Fruit fly (Drosophila melanogaster) whole organism, adult: ENCODE measurements around the gene CG32147.

ENCODE experiments used
- CG11617 ChIP-seq: fragments of 200-800 bp; sonication (Bioruptor generic); optimal IDR thresholded peaks from 2 replicates; lab custom pipeline; 2017; ENCODE audit warnings: mild to moderate bottlenecking, missing biosample characterization, missing genetic modification reagents, missing genetic modification characterization
- CG12768 ChIP-seq: fragments of 200-800 bp; sonication (Bioruptor generic); optimal IDR thresholded peaks from 2 replicates; lab custom pipeline; 2017; ENCODE audit warnings: missing biosample characterization, missing genetic modification characterization, mild to moderate bottlenecking, moderate library complexity, missing genetic modification reagents
- CG14711 ChIP-seq: fragments of 200-800 bp; sonication (Bioruptor generic); optimal IDR thresholded peaks from 2 replicates; lab custom pipeline; 2018; ENCODE audit warnings: missing biosample characterization, mild to moderate bottlenecking, missing genetic modification characterization, moderate library complexity
- CG1620 ChIP-seq: fragments of 200-800 bp; sonication (Bioruptor generic); optimal IDR thresholded peaks from 2 replicates; lab custom pipeline; 2016; ENCODE audit warnings: missing biosample characterization, missing genetic modification characterization
- CG33017 ChIP-seq: fragments of 200-800 bp; sonication (Bioruptor generic); optimal IDR thresholded peaks from 2 replicates; lab custom pipeline; 2018; ENCODE audit warnings: missing biosample characterization, mild to moderate bottlenecking, missing genetic modification characterization, moderate library complexity
- CG5204 ChIP-seq: fragments of 200-800 bp; sonication (Bioruptor generic); optimal IDR thresholded peaks from 2 replicates; lab custom pipeline; 2016; ENCODE audit warnings: missing biosample characterization, missing genetic modification characterization
- CG7045 ChIP-seq: fragments of 200-800 bp; sonication (Bioruptor generic); optimal IDR thresholded peaks from 2 replicates; lab custom pipeline; 2017; ENCODE audit warnings: missing biosample characterization, mild to moderate bottlenecking, missing genetic modification characterization
- CG7101 ChIP-seq: fragments of 200-800 bp; sonication (Bioruptor generic); optimal IDR thresholded peaks from 2 replicates; lab custom pipeline; 2018; ENCODE audit warnings: missing biosample characterization, mild to moderate bottlenecking, missing genetic modification characterization, moderate library complexity
- Clk ChIP-seq: fragments of 200-800 bp; sonication (Bioruptor generic); optimal IDR thresholded peaks from 2 replicates; lab custom pipeline; 2017; ENCODE audit warnings: missing biosample characterization, missing genetic modification characterization
- Crg-1 ChIP-seq: fragments of 200-800 bp; sonication (Bioruptor generic); optimal IDR thresholded peaks from 2 replicates; lab custom pipeline; 2016; ENCODE audit warnings: missing biosample characterization, missing genetic modification characterization
- Hr96 ChIP-seq: fragments of 200-800 bp; sonication (Bioruptor generic); optimal IDR thresholded peaks from 2 replicates; lab custom pipeline; 2016; ENCODE audit warnings: missing biosample characterization, missing genetic modification characterization
- Mnt ChIP-seq: fragments of 200-800 bp; sonication (Bioruptor generic); optimal IDR thresholded peaks from 2 replicates; lab custom pipeline; 2016; ENCODE audit warnings: missing biosample characterization, mild to moderate bottlenecking, missing genetic modification characterization
- bab1 ChIP-seq: fragments of 200-800 bp; sonication (Bioruptor generic); optimal IDR thresholded peaks from 3 replicates; lab custom pipeline; 2019; ENCODE audit warnings: missing biosample characterization, mild to moderate bottlenecking, missing genetic modification characterization, moderate library complexity
- cic ChIP-seq: fragments of 200-800 bp; sonication (Bioruptor generic); optimal IDR thresholded peaks from 2 replicates; lab custom pipeline; 2017; ENCODE audit warnings: missing biosample characterization, mild to moderate bottlenecking, missing genetic modification characterization, moderate library complexity
- cnc ChIP-seq, 2 experiments: fragments of >200 bp; optimal IDR thresholded peaks; 2 replicates each; lab custom pipeline; 2017
- kay ChIP-seq: fragments of 200-800 bp; sonication (Bioruptor generic); peaks from one replicate; lab custom pipeline; 2016; ENCODE audit warnings: missing biosample characterization, missing genetic modification characterization, borderline replicate concordance
- ovo ChIP-seq: fragments of 200-800 bp; sonication (Bioruptor generic); optimal IDR thresholded peaks from 2 replicates; lab custom pipeline; 2016; ENCODE audit warnings: missing biosample characterization, missing genetic modification characterization
- pad ChIP-seq: fragments of 200-800 bp; sonication (Bioruptor generic); optimal IDR thresholded peaks from 3 replicates; lab custom pipeline; 2017; ENCODE audit warnings: missing biosample characterization, missing genetic modification characterization, mild to moderate bottlenecking, moderate library complexity, missing genetic modification reagents
- tj ChIP-seq: fragments of 200-800 bp; sonication (Bioruptor generic); optimal IDR thresholded peaks from 3 replicates; lab custom pipeline; 2017; ENCODE audit warnings: missing biosample characterization, mild to moderate bottlenecking, missing genetic modification characterization, moderate library complexity
- toe ChIP-seq: fragments of 200-800 bp; sonication (Bioruptor generic); optimal IDR thresholded peaks from 2 replicates; lab custom pipeline; 2016; ENCODE audit warnings: missing biosample characterization, missing genetic modification characterization

The CG32147 gene

DNA sequence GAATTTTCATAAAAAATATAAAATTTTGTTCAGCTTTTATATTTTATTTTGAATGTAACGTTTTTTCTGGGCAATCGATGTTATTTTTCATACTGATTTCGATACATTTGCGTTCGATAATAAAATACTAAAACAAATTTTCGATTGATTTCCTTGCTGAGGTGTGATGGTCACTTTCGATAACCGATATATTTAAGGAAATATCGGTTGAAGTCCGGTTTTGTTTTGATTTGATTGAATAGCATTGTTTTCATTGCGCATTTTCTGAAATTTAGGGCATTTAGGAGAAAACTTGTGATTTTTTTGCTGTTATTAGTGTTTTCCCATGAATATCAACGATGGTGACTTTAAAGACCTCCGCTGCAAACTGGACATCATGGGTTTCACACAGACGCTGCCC is 27.3 kb downstream of the CG32147 start, which contains the start of gene Cep135:
Gene Cep135, plus strand, starts transcription at position 202 of the 400 bp plus-strand sequence.
- TF ChIP-seq bab1 (GFP tag; lab: Kevin White, UChicago) (peak; percentile 9), CG33017 (tag; lab: Kevin White, UChicago) (no peak)

DNA sequence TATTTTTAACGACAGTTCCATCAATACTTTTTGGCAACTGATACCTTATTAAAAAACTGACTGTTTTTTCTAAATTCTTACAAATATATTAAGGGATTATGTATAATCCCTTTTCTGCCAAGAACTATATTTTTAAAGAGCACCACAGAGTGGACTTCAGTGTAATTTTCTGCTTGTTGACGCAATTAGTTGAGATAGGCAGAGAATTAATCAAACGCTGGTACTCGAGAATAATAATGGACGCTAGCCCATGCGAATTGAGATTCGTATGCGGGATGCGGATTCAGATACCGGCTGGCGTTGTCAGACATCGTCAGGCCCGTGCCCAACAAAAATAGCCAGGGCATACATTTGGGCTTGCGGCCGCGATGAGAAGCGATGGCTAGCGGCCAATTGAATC is 30.6 kb downstream of the CG32147 start, which contains the start of gene CG13458:
Gene CG13458, plus strand, starts transcription at position 301 of the 400 bp plus-strand sequence.
- TF ChIP-seq Mnt (peak; percentile 33), Hr96 (GFP tag; lab: Kevin White, UChicago) (no peak), kay (GFP tag; lab: Kevin White, UChicago) (peak; percentile 3), CG1620 (GFP tag; lab: Kevin White, UChicago) (no peak)

DNA sequence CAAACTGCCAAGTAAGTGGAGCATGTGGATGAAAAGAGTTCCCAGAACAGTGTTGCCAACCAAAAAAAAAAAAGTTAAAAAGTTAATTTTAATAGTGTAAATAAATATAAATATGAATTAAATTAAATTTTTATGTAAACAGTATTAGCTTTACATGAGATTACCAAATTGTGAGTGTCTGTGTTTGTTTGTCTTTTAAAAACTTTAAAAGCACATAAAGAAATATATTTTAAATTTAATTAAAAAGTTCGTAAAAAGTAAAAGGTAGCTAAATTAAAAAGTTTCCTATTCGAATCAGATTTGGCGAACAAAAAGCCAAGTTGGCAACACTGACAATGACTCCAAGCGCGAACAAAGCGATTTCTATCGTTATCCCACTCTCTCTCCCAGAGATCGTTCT is 34.9 kb downstream of the CG32147 start:
- no peak for TF ChIP-seq CG14711
- no peak for TF ChIP-seq Hr96 (GFP tag; lab: Kevin White, UChicago)
- no peak for TF ChIP-seq CG33017 (tag; lab: Kevin White, UChicago)
- no peak for TF ChIP-seq pad (GFP tag; lab: Kevin White, UChicago)
- TF ChIP-seq CG1620 (GFP tag; lab: Kevin White, UChicago), result no peak
- no peak for TF ChIP-seq Clk (GFP tag; lab: Kevin White, UChicago)
- no peak for TF ChIP-seq cic (GFP tag; lab: Kevin White, UChicago)
- no peak for TF ChIP-seq kay (GFP tag; lab: Kevin White, UChicago)
- TF ChIP-seq Crg-1 (GFP tag; lab: Kevin White, UChicago), result no peak
- no peak for TF ChIP-seq CG11617 (GFP tag; lab: Kevin White, UChicago)
- TF ChIP-seq CG12768 (GFP tag; lab: Kevin White, UChicago), result no peak
- no peak for TF ChIP-seq bab1 (GFP tag; lab: Kevin White, UChicago)
- TF ChIP-seq ovo (GFP tag; lab: Kevin White, UChicago), result no peak
- no peak for TF ChIP-seq CG7101 (tag; lab: Kevin White, UChicago)

DNA sequence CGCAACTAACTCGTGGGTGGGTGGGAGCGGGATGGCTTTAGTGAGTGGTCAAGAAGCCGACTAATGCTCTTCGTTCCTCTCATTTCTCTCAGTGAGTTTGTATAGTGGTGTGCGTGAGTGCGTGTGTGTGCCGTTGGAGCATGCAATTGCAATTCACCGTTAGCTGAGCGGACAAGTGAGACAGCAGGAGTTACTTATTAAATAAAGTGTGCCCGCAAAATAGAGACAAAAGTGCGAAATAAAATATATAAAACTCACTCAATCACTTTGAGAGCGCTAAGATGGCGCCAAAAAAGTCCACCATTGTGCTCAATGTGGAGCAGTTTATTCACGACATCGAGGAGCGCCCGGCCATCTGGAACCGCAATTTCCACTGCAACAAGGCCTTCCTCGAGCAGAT is 35.3 kb downstream of the CG32147 start:
- TF ChIP-seq CG33017 (tag; lab: Kevin White, UChicago) (no peak), tj (GFP tag; lab: Kevin White, UChicago) (no peak), CG14711 (no peak), CG11617 (GFP tag; lab: Kevin White, UChicago) (no peak), pad (GFP tag; lab: Kevin White, UChicago) (peak; percentile 24), CG7101 (tag; lab: Kevin White, UChicago) (no peak), ovo (GFP tag; lab: Kevin White, UChicago) (peak; percentile 45)

DNA sequence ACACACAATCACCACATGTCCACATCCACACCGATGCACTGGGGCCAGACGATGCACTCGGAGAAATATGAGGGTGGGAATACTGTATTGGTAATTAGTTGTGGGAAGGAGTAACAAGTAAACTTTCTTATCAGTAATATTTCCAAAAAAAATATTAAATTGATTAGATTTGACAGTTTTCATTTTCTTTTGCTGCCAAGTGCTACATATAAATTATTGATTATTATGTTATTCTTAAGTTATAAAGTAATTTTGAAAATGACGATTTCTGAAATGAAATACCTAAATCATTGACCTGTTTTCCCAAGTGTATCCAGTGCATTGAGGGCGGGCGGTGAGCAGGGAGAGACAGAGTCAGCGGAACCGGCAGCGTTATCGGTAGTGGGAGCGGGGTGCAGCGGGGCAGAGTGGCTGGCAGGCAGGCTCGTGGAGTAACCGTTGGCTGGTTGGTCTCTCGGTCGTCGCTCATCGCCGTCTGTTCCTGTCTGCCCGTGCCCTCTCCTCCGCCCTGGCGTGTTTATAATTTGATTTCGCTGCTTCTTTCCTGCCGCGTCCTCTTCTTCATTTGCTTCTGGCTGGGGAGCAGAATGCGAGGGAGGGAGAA is 36.0 kb downstream of the CG32147 start:
- TF ChIP-seq Hr96 (GFP tag; lab: Kevin White, UChicago) (peak; percentile 7), CG5204 (GFP tag; lab: Kevin White, UChicago) (peak; percentile 7), Clk (GFP tag; lab: Kevin White, UChicago) (no peak), CG1620 (GFP tag; lab: Kevin White, UChicago) (no peak), toe (GFP tag; lab: Kevin White, UChicago) (peak; percentile 10), tj (GFP tag; lab: Kevin White, UChicago) (peak; percentile 5), kay (GFP tag; lab: Kevin White, UChicago) (peak; percentile 31), cic (GFP tag; lab: Kevin White, UChicago) (no peak), Mnt (no peak), pad (GFP tag; lab: Kevin White, UChicago) (peak; percentile 66), CG33017 (tag; lab: Kevin White, UChicago) (peak; percentile 19), Crg-1 (GFP tag; lab: Kevin White, UChicago) (no peak), CG14711 (peak; percentile 60), CG11617 (GFP tag; lab: Kevin White, UChicago) (peak; percentile 63), ovo (GFP tag; lab: Kevin White, UChicago) (no peak), bab1 (GFP tag; lab: Kevin White, UChicago) (peak; percentile 52), CG7045 (GFP tag; lab: Kevin White, UChicago) (peak; percentile 24), cnc (optimal IDR thresholded peaks at IDR 0.05; lab: Kevin White, UChicago) (no peak), CG12768 (GFP tag; lab: Kevin White, UChicago) (no peak), CG7101 (tag; lab: Kevin White, UChicago) (peak; percentile 64)

DNA sequence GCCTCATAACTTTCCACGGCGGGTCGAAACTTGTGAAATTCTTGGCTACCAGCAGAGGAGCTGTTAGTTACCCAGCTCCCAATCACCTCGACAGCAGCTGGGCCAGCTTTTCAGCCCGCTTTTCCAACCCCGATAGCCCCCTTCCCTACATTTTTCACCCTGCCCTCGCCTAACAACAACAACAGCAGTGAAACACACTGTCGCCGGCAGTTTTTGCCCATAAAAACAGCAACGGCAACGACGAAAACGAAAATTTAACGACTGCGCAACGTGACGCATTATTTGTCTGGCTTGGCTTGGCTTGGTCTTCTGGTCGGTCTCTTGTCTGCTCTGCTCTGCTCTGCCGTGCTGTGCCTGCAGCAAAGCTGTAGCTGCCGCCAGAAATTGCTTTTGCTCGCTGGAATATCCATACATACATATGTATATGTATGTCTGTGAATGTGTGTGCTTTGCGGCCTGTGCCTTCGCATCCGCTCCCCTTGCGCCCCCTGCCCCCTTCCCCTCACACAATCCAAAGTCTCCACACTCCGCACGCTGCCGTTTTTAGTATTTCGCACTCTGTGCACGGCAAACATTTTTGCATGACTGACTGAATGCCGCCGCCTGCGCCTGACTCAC is 36.6 kb downstream of the CG32147 start:
- TF ChIP-seq kay (GFP tag; lab: Kevin White, UChicago) (no peak), tj (GFP tag; lab: Kevin White, UChicago) (peak; percentile 80)
